Worm (Caenorhabditis elegans): Measurements from ENCODE around the gene Y19D2B.2.

DNA sequence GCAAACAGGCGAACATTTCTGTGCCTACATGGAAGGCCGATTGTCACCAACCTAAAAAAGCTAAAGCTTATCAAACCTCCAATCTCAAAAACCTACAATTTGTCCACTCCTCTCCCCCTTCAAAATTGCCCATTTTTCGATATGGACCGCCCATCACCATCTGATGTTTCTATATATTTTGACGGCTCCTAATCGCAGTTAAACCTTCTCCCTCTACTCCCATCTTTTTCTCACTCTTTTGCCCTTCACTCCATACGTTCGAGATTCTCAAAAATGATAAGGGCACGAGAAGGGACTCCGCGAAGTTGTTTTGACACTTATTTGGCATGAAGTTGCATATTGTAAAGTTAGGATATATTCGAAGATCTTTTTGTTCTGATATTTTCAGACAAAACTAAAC is 35.1 kb downstream of the Y19D2B.2 start:
- TF ChIP-seq pqm-1 (tag; optimal IDR thresholded peaks at IDR 0.05) = no peak
- TF ChIP-seq unc-3 (GFP tag; conservative IDR thresholded peaks at IDR 0.05) = no peak
- TF ChIP-seq unc-3 (tag; optimal IDR thresholded peaks at IDR 0.05) = no peak
- no peak for TF ChIP-seq elt-2 (tag; optimal IDR thresholded peaks at IDR 0.05)
